Fruit fly (Drosophila melanogaster): ENCODE data around the gene Ufd4.

DNA sequence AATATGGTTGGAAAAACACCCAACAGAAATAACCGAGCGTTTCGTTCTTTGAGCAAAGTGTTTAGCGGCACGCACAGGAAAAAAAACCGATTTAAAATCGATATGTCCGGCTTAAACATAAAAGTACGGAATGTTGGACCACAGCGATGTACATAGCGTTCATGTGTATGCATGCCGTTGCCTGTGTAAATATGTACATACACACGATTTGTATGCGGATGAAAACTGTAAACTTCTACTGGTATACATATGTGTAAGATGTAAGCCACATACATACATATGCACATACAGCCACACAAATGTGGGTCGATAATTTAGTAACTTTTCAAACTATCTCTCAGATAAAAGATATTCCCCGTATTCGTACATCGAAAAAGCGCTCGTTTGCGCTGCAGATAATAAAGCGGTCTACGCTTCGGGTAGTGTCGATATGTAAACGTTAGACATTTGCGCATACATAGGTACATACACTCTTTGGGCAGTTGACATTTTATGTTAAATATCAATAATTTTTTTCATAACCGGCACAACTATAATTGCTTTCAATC is 42.4 kb downstream of the Ufd4 start:
- TF ChIP-seq Smox (GFP tag; optimal IDR thresholded peaks at IDR 0.05) (no peak), CG11902 (GFP tag; optimal IDR thresholded peaks at IDR 0.05) (no peak), OdsH (GFP tag; optimal IDR thresholded peaks at IDR 0.05) (no peak)

All from whole organism, prepupa.